Worm (Caenorhabditis elegans) whole organism, L2 larva: ENCODE results near the gene wdr-37.

Experiments used
- alr-1 ChIP-seq: fragments of 150-350 bp; optimal IDR thresholded peaks from 2 replicates; lab custom pipeline; 2014; ENCODE audit warnings: missing biosample characterization, missing genetic modification characterization
- aly-2 ChIP-seq: fragments of 150-350 bp; optimal IDR thresholded peaks from 2 replicates; lab custom pipeline; 2014; ENCODE audit warnings: missing biosample characterization, missing genetic modification characterization
- elt-3 ChIP-seq: sonication (generic microtip); optimal IDR thresholded peaks from 2 replicates; lab custom pipeline; 2017; ENCODE audit warnings: missing biosample characterization, missing genetic modification characterization
- ztf-11 ChIP-seq: sonication (generic microtip); optimal IDR thresholded peaks from 2 replicates; lab custom pipeline; 2017; ENCODE audit warnings: missing biosample characterization, missing genetic modification characterization

DNA sequence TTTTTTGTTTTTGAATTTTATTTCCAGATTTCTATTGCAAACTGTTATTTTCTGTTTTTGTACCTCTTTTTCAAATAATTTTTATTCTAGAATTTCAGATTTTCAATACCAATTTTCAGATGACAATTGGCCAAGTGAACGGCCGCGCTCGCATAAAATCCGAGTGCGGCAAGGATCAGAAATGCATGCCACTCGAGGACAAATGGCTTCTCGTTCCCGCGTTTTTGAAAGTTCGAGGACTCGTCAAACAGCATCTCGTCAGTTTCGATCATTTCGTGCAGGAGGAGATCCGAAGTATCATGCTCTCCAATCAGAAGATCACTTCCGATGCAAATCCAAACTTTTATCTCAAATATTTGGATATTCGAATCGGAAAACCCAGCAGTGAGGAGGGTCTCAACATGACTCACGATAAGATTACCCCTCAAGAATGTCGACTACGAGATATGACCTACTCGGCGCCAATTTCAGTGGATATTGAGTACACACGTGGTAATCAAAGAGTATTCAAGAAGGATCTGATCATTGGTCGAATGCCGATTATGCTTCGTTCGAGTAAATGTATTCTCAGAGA is 42.5 kb downstream of the wdr-37 start, which contains the start of gene rpc-2:
- TF ChIP-seq elt-3 (tag; lab: Kevin White, UChicago) (no peak), alr-1 (tag; lab: Kevin White, UChicago) (no peak), ztf-11 (tag; lab: Kevin White, UChicago) (no peak), aly-2 (tag; lab: Kevin White, UChicago) (no peak)
